Worm (Caenorhabditis elegans) whole organism, L2 larva: ENCODE data around the gene Y25C1A.8.

Source experiments
- C34F6.9 ChIP-seq: fragments of 150-350 bp; optimal IDR thresholded peaks from 2 replicates; lab custom pipeline; 2014; ENCODE audit warnings: missing biosample characterization, missing genetic modification characterization
- R02D3.7 ChIP-seq: fragments of 150-350 bp; optimal IDR thresholded peaks from 2 replicates; lab custom pipeline; 2014; ENCODE audit warnings: missing biosample characterization, missing genetic modification characterization
- ZK546.5 ChIP-seq: sonication (generic microtip); optimal IDR thresholded peaks from 2 replicates; lab custom pipeline; 2017; ENCODE audit warnings: missing biosample characterization, missing genetic modification characterization
- alr-1 ChIP-seq: fragments of 150-350 bp; optimal IDR thresholded peaks from 2 replicates; lab custom pipeline; 2014; ENCODE audit warnings: missing biosample characterization, missing genetic modification characterization
- aly-2 ChIP-seq: fragments of 150-350 bp; optimal IDR thresholded peaks from 2 replicates; lab custom pipeline; 2014; ENCODE audit warnings: missing biosample characterization, missing genetic modification characterization
- ama-1 ChIP-seq: fragments of 150-350 bp; optimal IDR thresholded peaks from 2 replicates; lab custom pipeline; 2018; ENCODE audit warnings: inconsistent platforms
- blmp-1 ChIP-seq: sonication (generic microtip); optimal IDR thresholded peaks from 2 replicates; lab custom pipeline; 2017; ENCODE audit warnings: missing genetic modification characterization, mild to moderate bottlenecking, missing compliant biosample characterization, antibody characterized with exemption, moderate library complexity; ENCODE audit not compliant: insufficient read depth
- ceh-16 ChIP-seq: fragments of 150-350 bp; optimal IDR thresholded peaks from 2 replicates; lab custom pipeline; 2014; ENCODE audit warnings: missing biosample characterization, missing genetic modification characterization
- ceh-82 ChIP-seq: fragments of 150-350 bp; optimal IDR thresholded peaks from 2 replicates; lab custom pipeline; 2014; ENCODE audit warnings: missing biosample characterization, missing genetic modification characterization
- crh-2 ChIP-seq: sonication (generic microtip); optimal IDR thresholded peaks from 2 replicates; lab custom pipeline; 2017; ENCODE audit warnings: missing biosample characterization, missing genetic modification characterization
- egl-27 ChIP-seq: sonication (generic microtip); optimal IDR thresholded peaks from 3 replicates; lab custom pipeline; 2017; ENCODE audit warnings: missing biosample characterization, missing genetic modification reagents, missing genetic modification characterization
- elt-1 ChIP-seq: fragments of 150-350 bp; optimal IDR thresholded peaks from 2 replicates; lab custom pipeline; 2014; ENCODE audit warnings: missing biosample characterization, missing genetic modification characterization
- fos-1 ChIP-seq: fragments of 150-350 bp; optimal IDR thresholded peaks from 2 replicates; lab custom pipeline; 2014; ENCODE audit warnings: missing biosample characterization, missing genetic modification characterization
- lin-13 ChIP-seq: fragments of 150-350 bp; optimal IDR thresholded peaks from 2 replicates; lab custom pipeline; 2014; ENCODE audit warnings: missing biosample characterization, missing genetic modification reagents, missing genetic modification characterization
- lin-39 ChIP-seq: fragments of 150-350 bp; optimal IDR thresholded peaks from 2 replicates; lab custom pipeline; 2014; ENCODE audit warnings: missing biosample characterization, missing genetic modification reagents, missing genetic modification characterization
- lsy-2 ChIP-seq, 2 experiments: fragments of 150-350 bp in 1 of 2; sonication (generic microtip) in 1 of 2; optimal IDR thresholded peaks; 2 replicates each; lab custom pipeline; 2014 to 2017; ENCODE audit warnings: missing biosample characterization in 2 of 2, missing genetic modification characterization in 2 of 2
- mab-5 ChIP-seq: fragments of 150-350 bp; optimal IDR thresholded peaks from 2 replicates; lab custom pipeline; 2014; ENCODE audit warnings: missing biosample characterization, missing genetic modification characterization
- mdl-1 ChIP-seq, 2 experiments: fragments of 150-350 bp in 1 of 2; sonication (generic microtip) in 1 of 2; optimal IDR thresholded peaks; 2 replicates each; lab custom pipeline; 2017; ENCODE audit warnings: missing biosample characterization in 2 of 2, missing genetic modification characterization in 2 of 2
- nhr-11 ChIP-seq: fragments of 150-350 bp; optimal IDR thresholded peaks from 2 replicates; lab custom pipeline; 2014; ENCODE audit warnings: missing biosample characterization, missing genetic modification characterization
- nhr-12 ChIP-seq: fragments of 150-350 bp; optimal IDR thresholded peaks from 2 replicates; lab custom pipeline; 2014; ENCODE audit warnings: missing biosample characterization, missing genetic modification characterization
- nhr-21 ChIP-seq: fragments of 150-350 bp; optimal IDR thresholded peaks from 2 replicates; lab custom pipeline; 2014; ENCODE audit warnings: missing biosample characterization, missing genetic modification characterization
- nhr-237 ChIP-seq: fragments of 150-350 bp; optimal IDR thresholded peaks from 2 replicates; lab custom pipeline; 2014; ENCODE audit warnings: missing biosample characterization, missing genetic modification characterization
- nhr-25 ChIP-seq: fragments of 150-350 bp; sonication (generic microtip); optimal IDR thresholded peaks from 3 replicates; lab custom pipeline; 2014; ENCODE audit warnings: missing biosample characterization, missing genetic modification characterization
- nhr-6 ChIP-seq: fragments of 150-350 bp; optimal IDR thresholded peaks from 2 replicates; lab custom pipeline; 2014; ENCODE audit warnings: missing biosample characterization, missing genetic modification characterization
- peb-1 ChIP-seq: fragments of 150-350 bp; optimal IDR thresholded peaks from 2 replicates; lab custom pipeline; 2014; ENCODE audit warnings: missing biosample characterization, missing genetic modification characterization
- sem-4 ChIP-seq: fragments of 150-350 bp; optimal IDR thresholded peaks from 2 replicates; lab custom pipeline; 2014; ENCODE audit warnings: missing biosample characterization, missing genetic modification reagents, missing genetic modification characterization
- sma-9 ChIP-seq, 2 experiments: fragments of 150-350 bp in 1 of 2; sonication (generic microtip) in 1 of 2; optimal IDR thresholded peaks; 2 replicates each; lab custom pipeline; 2014 to 2016; ENCODE audit warnings: missing genetic modification characterization in 2 of 2, mild to moderate bottlenecking in 1 of 2, missing biosample characterization in 1 of 2, missing compliant biosample characterization in 1 of 2, missing genetic modification reagents in 1 of 2, moderate library complexity in 1 of 2
- snpc-4 ChIP-seq: fragments of 150-350 bp; optimal IDR thresholded peaks from 2 replicates; lab custom pipeline; 2014; ENCODE audit warnings: missing biosample characterization, missing genetic modification characterization
- unc-39 ChIP-seq: fragments of 150-350 bp; optimal IDR thresholded peaks from 2 replicates; lab custom pipeline; 2014; ENCODE audit warnings: missing biosample characterization, missing genetic modification characterization
- unc-55 ChIP-seq: fragments of 150-350 bp; sonication (generic microtip); optimal IDR thresholded peaks from 3 replicates; lab custom pipeline; 2014; ENCODE audit warnings: missing biosample characterization, missing genetic modification reagents, missing genetic modification characterization
- unc-62 ChIP-seq: fragments of 150-350 bp; optimal IDR thresholded peaks from 2 replicates; lab custom pipeline; 2014; ENCODE audit warnings: missing biosample characterization, missing genetic modification reagents, missing genetic modification characterization
- zag-1 ChIP-seq: fragments of 150-350 bp; optimal IDR thresholded peaks from 2 replicates; lab custom pipeline; 2014; ENCODE audit warnings: missing biosample characterization, missing genetic modification characterization
- ztf-1 ChIP-seq: fragments of 200-800 bp; sonication (Bioruptor generic); conservative IDR thresholded peaks from 2 replicates; pipeline ENCODE4 v1.3.6; 2022; ENCODE audit warnings: missing genetic modification characterization, missing compliant biosample characterization
- ztf-11 ChIP-seq: sonication (generic microtip); optimal IDR thresholded peaks from 2 replicates; lab custom pipeline; 2017; ENCODE audit warnings: missing biosample characterization, missing genetic modification characterization
- ztf-4 ChIP-seq: fragments of 150-350 bp; optimal IDR thresholded peaks from 2 replicates; lab custom pipeline; 2014; ENCODE audit warnings: missing biosample characterization, missing genetic modification characterization

Y25C1A.8 gene

ce11 chrII:3105765-3106164, 29.0 kb upstream of the Y25C1A.8 start, which contains the start of gene clec-122:
Gene clec-122 (plus strand): TSS chrII:3106065.
- no peak for TF ChIP-seq lin-39 (tag; lab: Kevin White, UChicago)
- no peak for TF ChIP-seq nhr-237 (tag; lab: Kevin White, UChicago)
- no peak for TF ChIP-seq ceh-82 (tag; lab: Kevin White, UChicago)
- no peak for TF ChIP-seq blmp-1
- TF ChIP-seq nhr-11 (tag; lab: Kevin White, UChicago), result no peak
- TF ChIP-seq mab-5 (tag; lab: Kevin White, UChicago), result no peak
- TF ChIP-seq snpc-4, result no peak
- no peak for TF ChIP-seq elt-1 (tag; lab: Kevin White, UChicago)
- no peak for TF ChIP-seq ztf-4 (tag; lab: Kevin White, UChicago)
- no peak for TF ChIP-seq ztf-11
- TF ChIP-seq nhr-12 (tag; lab: Kevin White, UChicago), result no peak

ce11 chrII:3102018-3102417, 25.3 kb upstream of the Y25C1A.8 start, which contains the start of gene clec-121:
Gene clec-121 (plus strand): TSS chrII:3102318.
- no peak for TF ChIP-seq alr-1 (tag; lab: Kevin White, UChicago)
- no peak for TF ChIP-seq fos-1
- no peak for TF ChIP-seq nhr-21 (tag; lab: Kevin White, UChicago)
- TF ChIP-seq unc-55, result no peak
- TF ChIP-seq sma-9 (GFP tag; optimal IDR thresholded peaks at IDR 0.05; lab: Kevin White, UChicago), result no peak
- no peak for TF ChIP-seq sma-9 (tag; optimal IDR thresholded peaks at IDR 0.05; lab: Kevin White, UChicago)
- TF ChIP-seq ama-1 (lab: Kevin White, UChicago), result no peak
- TF ChIP-seq ztf-1, result no peak
- TF ChIP-seq mab-5 (tag; lab: Kevin White, UChicago), result no peak
- no peak for TF ChIP-seq nhr-12 (tag; lab: Kevin White, UChicago)
- no peak for TF ChIP-seq egl-27 (tag; lab: Kevin White, UChicago)
- TF ChIP-seq elt-1 (tag; lab: Kevin White, UChicago), result no peak
- TF ChIP-seq nhr-6 (tag; lab: Kevin White, UChicago), result no peak
- TF ChIP-seq ztf-4 (tag; lab: Kevin White, UChicago), result no peak
- TF ChIP-seq lin-13 (GFP tag; lab: Kevin White, UChicago), result no peak

ce11 chrII:3100546-3100945, 23.8 kb upstream of the Y25C1A.8 start, which contains the start of gene srg-24:
Gene srg-24 (minus strand): TSS chrII:3100646.
- TF ChIP-seq snpc-4 (no peak), lsy-2 (tag; optimal IDR thresholded peaks at IDR 0.05; lab: Kevin White, UChicago) (no peak), R02D3.7 (tag; lab: Kevin White, UChicago) (no peak), unc-39 (tag; lab: Kevin White, UChicago) (no peak), nhr-12 (tag; lab: Kevin White, UChicago) (no peak)

ce11 chrII:3096857-3097256, 20.1 kb upstream of the Y25C1A.8 start, which contains the start of gene Y25C1A.14:
Gene Y25C1A.14 (minus strand): TSS chrII:3096957.
- TF ChIP-seq nhr-12 (tag; lab: Kevin White, UChicago) (no peak), ceh-16 (tag; lab: Kevin White, UChicago) (no peak), nhr-25 (no peak), fos-1 (no peak), nhr-237 (tag; lab: Kevin White, UChicago) (no peak), aly-2 (tag; lab: Kevin White, UChicago) (no peak), mdl-1 (tag; optimal IDR thresholded peaks at IDR 0.05; lab: Kevin White, UChicago) (no peak), ztf-1 (no peak), unc-62 (GFP tag; lab: Kevin White, UChicago) (no peak), peb-1 (no peak), crh-2 (tag; lab: Kevin White, UChicago) (no peak), ZK546.5 (tag; lab: Kevin White, UChicago) (no peak)
- TF ChIP-seq, all 48 proteins: peak for 0

DNA sequence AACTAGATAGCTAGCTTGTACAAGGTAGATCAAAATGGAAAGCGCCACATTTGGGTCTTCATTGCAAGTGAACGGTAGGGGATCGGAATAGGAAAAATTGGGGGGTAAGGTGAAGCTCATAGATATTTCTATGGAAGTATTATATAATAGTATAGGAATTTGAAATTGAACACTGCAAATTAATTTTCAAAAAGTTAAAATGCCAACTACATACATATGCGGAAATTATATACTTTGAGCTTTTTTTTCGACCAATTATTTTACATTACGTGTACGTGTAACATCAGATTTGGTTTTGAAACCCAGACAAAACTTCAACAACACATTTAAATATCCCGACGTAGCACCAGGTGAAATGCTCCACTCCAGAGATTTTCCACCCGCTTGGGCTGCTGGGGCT, 19.3 kb upstream of the Y25C1A.8 start, which contains the start of gene srg-23:
Gene srg-23 (minus strand): TSS at position 101 of the 400 bp plus-strand sequence.
- TF ChIP-seq ztf-11, result no peak

DNA sequence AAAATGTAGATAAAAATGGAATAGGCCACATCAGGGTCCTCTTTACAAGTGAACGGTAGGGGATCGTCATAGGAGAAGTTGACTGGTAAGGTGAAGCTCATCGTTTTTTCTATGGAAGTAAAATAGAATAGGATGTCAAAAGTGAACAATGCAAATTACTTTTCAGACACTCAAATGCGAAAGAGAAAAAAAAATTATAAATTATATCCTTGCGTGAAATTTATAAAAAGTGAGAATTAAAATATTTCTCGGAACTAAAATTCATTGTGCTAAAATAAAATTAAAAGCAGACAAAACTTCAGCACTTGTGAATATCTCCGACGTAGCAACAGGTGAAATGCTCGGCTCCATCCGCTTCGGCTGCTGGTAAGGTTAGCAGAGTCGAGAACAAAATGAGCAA, 16.6 kb upstream of the Y25C1A.8 start, which contains the start of gene srg-22:
Gene srg-22 (minus strand): TSS at position 101 of the 400 bp plus-strand sequence.
- TF ChIP-seq nhr-25, result no peak
- no peak for TF ChIP-seq unc-55
- TF ChIP-seq R02D3.7 (tag; lab: Kevin White, UChicago), result no peak
- no peak for TF ChIP-seq ZK546.5 (tag; lab: Kevin White, UChicago)
- no peak for TF ChIP-seq sem-4 (tag; lab: Kevin White, UChicago)
- no peak for TF ChIP-seq ceh-16 (tag; lab: Kevin White, UChicago)
- TF ChIP-seq C34F6.9 (tag; lab: Kevin White, UChicago), result no peak
- TF ChIP-seq nhr-12 (tag; lab: Kevin White, UChicago), result no peak
- TF ChIP-seq unc-39 (tag; lab: Kevin White, UChicago), result no peak
- no peak for TF ChIP-seq zag-1 (tag; lab: Kevin White, UChicago)
- TF ChIP-seq, all 48 proteins: peak for 0
